Worm (Caenorhabditis elegans): Measurements from ENCODE around the gene gldi-7.

DNA sequence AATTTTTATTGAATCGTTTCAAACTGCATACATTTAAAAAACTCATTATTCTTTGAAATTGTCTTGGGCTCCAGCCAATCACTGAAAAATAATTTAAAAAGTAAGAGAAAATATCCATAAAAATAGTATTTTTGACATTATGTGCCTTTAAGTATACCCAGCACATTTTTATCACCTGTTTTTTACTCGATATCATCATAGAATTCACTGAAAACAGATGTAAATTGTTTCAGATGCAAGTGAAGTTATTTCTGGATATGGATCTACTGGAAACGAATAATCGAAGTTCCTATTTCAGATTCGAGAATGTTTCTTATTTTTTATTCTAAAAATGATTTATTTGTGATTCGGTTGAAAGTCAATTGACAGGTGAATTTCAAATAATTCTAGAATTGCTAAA lies 23.5 kb upstream of the gldi-7 start:
- TF ChIP-seq daf-8 (GFP tag; IDR thresholded peaks at IDR 0.05) (no peak), ZK546.5 (tag; optimal IDR thresholded peaks at IDR 0.05) (no peak), hlh-30 (tag; optimal IDR thresholded peaks at IDR 0.05; ENCODE audit: insufficient read depth) (no peak), tag-97 (GFP tag; IDR thresholded peaks at IDR 0.05) (no peak), nhr-6 (tag; optimal IDR thresholded peaks at IDR 0.05) (no peak), snpc-4 (tag; optimal IDR thresholded peaks at IDR 0.05) (no peak)

Data from whole organism, L4 larva.